Worm (Caenorhabditis elegans) whole organism, L2 larva: ENCODE measurements around the gene nhr-57.
A peak's percentile ranks its signal among the peaks of the same experiment; 100 is the strongest.

Experiments used
- C34F6.9 ChIP-seq: fragments of 150-350 bp; optimal IDR thresholded peaks from 2 replicates; lab custom pipeline; 2014; ENCODE audit warnings: missing biosample characterization, missing genetic modification characterization
- F13H6.1 ChIP-seq: sonication (generic microtip); optimal IDR thresholded peaks from 2 replicates; lab custom pipeline; 2016; ENCODE audit warnings: missing genetic modification characterization, missing compliant biosample characterization
- R02D3.7 ChIP-seq: fragments of 150-350 bp; optimal IDR thresholded peaks from 2 replicates; lab custom pipeline; 2014; ENCODE audit warnings: missing biosample characterization, missing genetic modification characterization
- Y55F3AM.14 ChIP-seq: fragments of 200-800 bp; sonication (Bioruptor generic); optimal IDR thresholded peaks from 2 replicates; lab custom pipeline; 2018; ENCODE audit warnings: mild to moderate bottlenecking, missing genetic modification characterization, missing compliant biosample characterization
- ZK546.5 ChIP-seq: sonication (generic microtip); optimal IDR thresholded peaks from 2 replicates; lab custom pipeline; 2017; ENCODE audit warnings: missing biosample characterization, missing genetic modification characterization
- alr-1 ChIP-seq: fragments of 150-350 bp; optimal IDR thresholded peaks from 2 replicates; lab custom pipeline; 2014; ENCODE audit warnings: missing biosample characterization, missing genetic modification characterization
- aly-2 ChIP-seq: fragments of 150-350 bp; optimal IDR thresholded peaks from 2 replicates; lab custom pipeline; 2014; ENCODE audit warnings: missing biosample characterization, missing genetic modification characterization
- ama-1 ChIP-seq: fragments of 150-350 bp; optimal IDR thresholded peaks from 2 replicates; lab custom pipeline; 2018; ENCODE audit warnings: inconsistent platforms
- ceh-82 ChIP-seq: fragments of 150-350 bp; optimal IDR thresholded peaks from 2 replicates; lab custom pipeline; 2014; ENCODE audit warnings: missing biosample characterization, missing genetic modification characterization
- egl-27 ChIP-seq: sonication (generic microtip); optimal IDR thresholded peaks from 3 replicates; lab custom pipeline; 2017; ENCODE audit warnings: missing biosample characterization, missing genetic modification reagents, missing genetic modification characterization
- elt-1 ChIP-seq: fragments of 150-350 bp; optimal IDR thresholded peaks from 2 replicates; lab custom pipeline; 2014; ENCODE audit warnings: missing biosample characterization, missing genetic modification characterization
- elt-3 ChIP-seq: sonication (generic microtip); optimal IDR thresholded peaks from 2 replicates; lab custom pipeline; 2017; ENCODE audit warnings: missing biosample characterization, missing genetic modification characterization
- fos-1 ChIP-seq: fragments of 150-350 bp; optimal IDR thresholded peaks from 2 replicates; lab custom pipeline; 2014; ENCODE audit warnings: missing biosample characterization, missing genetic modification characterization
- lin-11 ChIP-seq: fragments of 150-350 bp; sonication (generic microtip); optimal IDR thresholded peaks from 2 replicates; lab custom pipeline; 2014; ENCODE audit warnings: missing biosample characterization, missing genetic modification characterization, inconsistent platforms, mixed read lengths
- lsy-2 ChIP-seq, 2 experiments: fragments of 150-350 bp in 1 of 2; sonication (generic microtip) in 1 of 2; optimal IDR thresholded peaks; 2 replicates each; lab custom pipeline; 2014 to 2017; ENCODE audit warnings: missing biosample characterization in 2 of 2, missing genetic modification characterization in 2 of 2
- mab-5 ChIP-seq: fragments of 150-350 bp; optimal IDR thresholded peaks from 2 replicates; lab custom pipeline; 2014; ENCODE audit warnings: missing biosample characterization, missing genetic modification characterization
- mbf-1 ChIP-seq: sonication (generic microtip); optimal IDR thresholded peaks from 2 replicates; lab custom pipeline; 2017; ENCODE audit warnings: missing biosample characterization, missing genetic modification characterization
- mdl-1 ChIP-seq, 2 experiments: fragments of 150-350 bp in 1 of 2; sonication (generic microtip) in 1 of 2; optimal IDR thresholded peaks; 2 replicates each; lab custom pipeline; 2017; ENCODE audit warnings: missing biosample characterization in 2 of 2, missing genetic modification characterization in 2 of 2
- nhr-10 ChIP-seq: sonication (generic microtip); optimal IDR thresholded peaks from 2 replicates; lab custom pipeline; 2017; ENCODE audit warnings: missing biosample characterization, missing genetic modification characterization
- nhr-11 ChIP-seq: fragments of 150-350 bp; optimal IDR thresholded peaks from 2 replicates; lab custom pipeline; 2014; ENCODE audit warnings: missing biosample characterization, missing genetic modification characterization
- nhr-12 ChIP-seq: fragments of 150-350 bp; optimal IDR thresholded peaks from 2 replicates; lab custom pipeline; 2014; ENCODE audit warnings: missing biosample characterization, missing genetic modification characterization
- nhr-129 ChIP-seq: fragments of 150-350 bp; optimal IDR thresholded peaks from 2 replicates; lab custom pipeline; 2014; ENCODE audit warnings: missing biosample characterization, missing genetic modification characterization
- nhr-21 ChIP-seq: fragments of 150-350 bp; optimal IDR thresholded peaks from 2 replicates; lab custom pipeline; 2014; ENCODE audit warnings: missing biosample characterization, missing genetic modification characterization
- nhr-23 ChIP-seq: fragments of 150-350 bp; optimal IDR thresholded peaks from 2 replicates; lab custom pipeline; 2014; ENCODE audit warnings: missing biosample characterization, missing genetic modification reagents, missing genetic modification characterization
- nhr-25 ChIP-seq: fragments of 150-350 bp; sonication (generic microtip); optimal IDR thresholded peaks from 3 replicates; lab custom pipeline; 2014; ENCODE audit warnings: missing biosample characterization, missing genetic modification characterization
- nhr-6 ChIP-seq: fragments of 150-350 bp; optimal IDR thresholded peaks from 2 replicates; lab custom pipeline; 2014; ENCODE audit warnings: missing biosample characterization, missing genetic modification characterization
- peb-1 ChIP-seq: fragments of 150-350 bp; optimal IDR thresholded peaks from 2 replicates; lab custom pipeline; 2014; ENCODE audit warnings: missing biosample characterization, missing genetic modification characterization
- skn-1 ChIP-seq: sonication (generic microtip); optimal IDR thresholded peaks from 2 replicates; lab custom pipeline; 2017; ENCODE audit warnings: missing biosample characterization, missing genetic modification characterization
- sma-3 ChIP-seq: sonication (generic microtip); optimal IDR thresholded peaks from 2 replicates; lab custom pipeline; 2016; ENCODE audit warnings: missing genetic modification reagents, missing genetic modification characterization, missing compliant biosample characterization
- sma-9 ChIP-seq, 2 experiments: fragments of 150-350 bp in 1 of 2; sonication (generic microtip) in 1 of 2; optimal IDR thresholded peaks; 2 replicates each; lab custom pipeline; 2014 to 2016; ENCODE audit warnings: missing genetic modification characterization in 2 of 2, mild to moderate bottlenecking in 1 of 2, missing biosample characterization in 1 of 2, missing compliant biosample characterization in 1 of 2, missing genetic modification reagents in 1 of 2, moderate library complexity in 1 of 2
- snpc-4 ChIP-seq: fragments of 150-350 bp; optimal IDR thresholded peaks from 2 replicates; lab custom pipeline; 2014; ENCODE audit warnings: missing biosample characterization, missing genetic modification characterization
- unc-39 ChIP-seq: fragments of 150-350 bp; optimal IDR thresholded peaks from 2 replicates; lab custom pipeline; 2014; ENCODE audit warnings: missing biosample characterization, missing genetic modification characterization
- unc-55 ChIP-seq: fragments of 150-350 bp; sonication (generic microtip); optimal IDR thresholded peaks from 3 replicates; lab custom pipeline; 2014; ENCODE audit warnings: missing biosample characterization, missing genetic modification reagents, missing genetic modification characterization
- unc-62 ChIP-seq: fragments of 150-350 bp; optimal IDR thresholded peaks from 2 replicates; lab custom pipeline; 2014; ENCODE audit warnings: missing biosample characterization, missing genetic modification reagents, missing genetic modification characterization
- zag-1 ChIP-seq: fragments of 150-350 bp; optimal IDR thresholded peaks from 2 replicates; lab custom pipeline; 2014; ENCODE audit warnings: missing biosample characterization, missing genetic modification characterization
- ztf-1 ChIP-seq: fragments of 200-800 bp; sonication (Bioruptor generic); conservative IDR thresholded peaks from 2 replicates; pipeline ENCODE4 v1.3.6; 2022; ENCODE audit warnings: missing genetic modification characterization, missing compliant biosample characterization
- ztf-11 ChIP-seq: sonication (generic microtip); optimal IDR thresholded peaks from 2 replicates; lab custom pipeline; 2017; ENCODE audit warnings: missing biosample characterization, missing genetic modification characterization
- ztf-4 ChIP-seq: fragments of 150-350 bp; optimal IDR thresholded peaks from 2 replicates; lab custom pipeline; 2014; ENCODE audit warnings: missing biosample characterization, missing genetic modification characterization

The nhr-57 gene

DNA sequence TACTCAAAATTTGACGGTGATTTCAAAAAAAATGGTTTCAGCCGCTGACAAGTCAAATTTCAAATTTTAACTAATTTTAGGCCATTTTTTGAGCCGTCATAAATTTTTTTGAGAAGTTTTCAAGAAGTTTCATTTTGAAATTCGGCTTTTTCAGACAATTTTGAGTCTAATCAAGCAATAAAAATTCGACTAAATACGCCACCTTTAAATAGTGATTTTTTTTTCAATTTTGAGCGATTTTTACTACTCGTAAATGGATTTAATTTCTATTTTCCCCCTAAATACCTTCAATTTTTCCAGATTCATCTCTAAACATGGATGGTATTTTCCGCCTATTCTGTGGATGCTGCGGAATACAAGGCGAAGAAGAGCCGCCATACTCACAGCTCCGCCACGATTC is 12.5 kb downstream of the nhr-57 start, which contains the start of gene Y45G5AL.1:
Gene Y45G5AL.1 (plus strand): TSS at position 301 of the 400 bp plus-strand sequence.
- TF ChIP-seq nhr-12 (no peak), lsy-2 (tag; optimal IDR thresholded peaks at IDR 0.05; lab: Kevin White, UChicago) (no peak), ama-1 (lab: Kevin White, UChicago) (no peak)
- TF ChIP-seq, all 48 proteins: peak for 0

DNA sequence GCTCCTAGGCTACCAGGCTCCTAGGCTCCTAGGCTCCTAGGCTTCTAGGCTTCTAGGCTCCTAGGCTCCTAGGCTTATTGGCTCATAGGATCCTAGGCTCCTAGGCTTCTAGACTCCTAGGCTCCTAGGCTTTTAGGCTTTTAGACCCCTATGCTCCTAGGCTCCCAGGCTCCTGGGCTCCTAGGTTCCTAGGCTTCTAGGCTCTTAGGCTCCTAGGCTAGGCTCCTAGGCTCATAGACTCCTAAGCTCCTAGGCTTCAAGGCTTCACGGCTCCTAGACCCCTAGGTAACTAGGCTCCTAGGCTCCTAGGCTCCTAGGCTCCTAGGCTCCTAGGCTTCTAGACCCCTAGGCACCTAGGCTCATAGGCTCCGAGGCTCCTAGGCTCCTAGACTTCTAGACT is 19.7 kb downstream of the nhr-57 start:
- TF ChIP-seq mab-5 (tag; lab: Kevin White, UChicago) = no peak
- TF ChIP-seq R02D3.7 = no peak
- no peak for TF ChIP-seq mdl-1 (tag; optimal IDR thresholded peaks at IDR 0.05; lab: Kevin White, UChicago)
- no peak for TF ChIP-seq ztf-11 (tag; lab: Kevin White, UChicago)
- no peak for TF ChIP-seq aly-2 (tag; lab: Kevin White, UChicago)
- TF ChIP-seq unc-62 (GFP tag; lab: Kevin White, UChicago) = no peak
- TF ChIP-seq egl-27 (tag; lab: Kevin White, UChicago) = no peak
- no peak for TF ChIP-seq ceh-82
- TF ChIP-seq fos-1 (tag; lab: Kevin White, UChicago) = no peak
- TF ChIP-seq skn-1 (tag; lab: Kevin White, UChicago) = no peak
- no peak for TF ChIP-seq nhr-25 (tag; lab: Kevin White, UChicago)
- TF ChIP-seq elt-1 = no peak
- TF ChIP-seq nhr-11 = no peak
- no peak for TF ChIP-seq Y55F3AM.14 (GFP tag; lab: Kevin White, UChicago)
- no peak for TF ChIP-seq peb-1 (tag; lab: Kevin White, UChicago)
- TF ChIP-seq ama-1 (lab: Kevin White, UChicago) = no peak
- TF ChIP-seq zag-1 (tag; lab: Kevin White, UChicago) = no peak

DNA sequence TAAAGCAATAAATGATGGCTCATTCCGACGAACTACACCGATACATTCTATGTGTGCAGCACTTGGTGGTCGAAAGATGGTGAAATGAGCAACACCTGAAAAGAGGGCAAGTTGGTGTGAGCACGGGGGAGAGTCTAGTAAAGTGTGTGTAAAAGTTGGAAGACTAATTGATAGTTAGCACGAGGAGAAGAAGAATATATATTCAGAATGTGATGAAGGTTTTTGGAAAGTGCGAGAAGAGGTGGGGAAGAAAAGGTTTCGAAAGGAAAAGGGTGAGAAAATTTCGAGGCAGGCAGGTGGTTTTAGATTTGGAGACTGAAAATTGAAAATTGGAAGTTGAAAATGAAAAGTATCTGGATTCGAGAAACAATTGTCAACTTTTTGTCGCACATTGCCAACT is 20.5 kb downstream of the nhr-57 start, which contains the start of gene Y45G5AM.6:
Gene Y45G5AM.6 (minus strand): TSS at position 101 of the 400 bp plus-strand sequence.
- TF ChIP-seq mbf-1 (tag; lab: Kevin White, UChicago) (no peak), lin-11 (tag; lab: Kevin White, UChicago) (no peak), Y55F3AM.14 (GFP tag; lab: Kevin White, UChicago) (no peak), sma-3 (no peak), nhr-12 (no peak), elt-1 (no peak), ztf-11 (tag; lab: Kevin White, UChicago) (no peak), R02D3.7 (no peak)

ce11 chrV:4157291-4157690 is 25.6 kb downstream of the nhr-57 start:
- TF ChIP-seq nhr-129 (tag; lab: Kevin White, UChicago) (peak; percentile 66), nhr-6 (tag; lab: Kevin White, UChicago) (no peak), elt-3 (no peak), nhr-25 (tag; lab: Kevin White, UChicago) (no peak), ztf-1 (GFP tag; lab: Robert Waterston, UW) (no peak), snpc-4 (no peak), egl-27 (tag; lab: Kevin White, UChicago) (no peak), F13H6.1 (tag; lab: Kevin White, UChicago) (peak; percentile 85), nhr-11 (no peak), unc-39 (tag; lab: Kevin White, UChicago) (no peak), lsy-2 (tag; optimal IDR thresholded peaks at IDR 0.05; lab: Kevin White, UChicago) (peak in 1 of 2 experiments; percentile 48), nhr-21 (tag; lab: Kevin White, UChicago) (no peak), fos-1 (tag; lab: Kevin White, UChicago) (no peak), C34F6.9 (tag; lab: Kevin White, UChicago) (peak; percentile 39), nhr-10 (tag; lab: Kevin White, UChicago) (no peak), unc-55 (GFP tag; lab: Kevin White, UChicago) (no peak), nhr-23 (no peak), mbf-1 (tag; lab: Kevin White, UChicago) (no peak), sma-9 (GFP tag; optimal IDR thresholded peaks at IDR 0.05; lab: Kevin White, UChicago) (peak; percentile 48), sma-9 (tag; optimal IDR thresholded peaks at IDR 0.05; lab: Kevin White, UChicago) (no peak), Y55F3AM.14 (GFP tag; lab: Kevin White, UChicago) (no peak), elt-1 (no peak), alr-1 (tag; lab: Kevin White, UChicago) (no peak), ZK546.5 (no peak), peb-1 (tag; lab: Kevin White, UChicago) (no peak), ztf-4 (tag; lab: Kevin White, UChicago) (peak; percentile 34), zag-1 (tag; lab: Kevin White, UChicago) (no peak)
